Worm (Caenorhabditis elegans) whole organism, young adult: ENCODE results near the gene aak-1.

Source experiments
- him-1 ChIP-seq: sonication (generic microtip); optimal IDR thresholded peaks from 2 replicates; lab custom pipeline; 2016; ENCODE audit warnings: missing genotype, missing genetic modification reagents, missing genetic modification characterization, missing compliant biosample characterization
- sptf-2 ChIP-seq: fragments of 200-800 bp; sonication (Bioruptor generic); optimal IDR thresholded peaks from 2 replicates; lab custom pipeline; 2018; ENCODE audit warnings: mild to moderate bottlenecking, missing genetic modification characterization, missing compliant biosample characterization

- TF ChIP-seq him-1 (no peak), sptf-2 (no peak)
These were observed 47.9 kb downstream of the aak-1 start for ce11 chrIII:8712968-8713367.
